Worm (Caenorhabditis elegans) whole organism, L4 larva: ENCODE measurements around the gene ida-1.
A peak's percentile ranks its signal among the peaks of the same experiment; 100 is the strongest.

ENCODE experiments used
- D1046.2 ChIP-seq: fragments of 200-800 bp; sonication (Bioruptor generic); IDR thresholded peaks from 2 replicates; pipeline ENCODE4 v1.3.6; 2022; ENCODE audit warnings: missing genetic modification characterization, missing compliant biosample characterization
- F26F4.8 ChIP-seq: fragments of 200-800 bp; sonication (Bioruptor generic); conservative IDR thresholded peaks from 2 replicates; pipeline ENCODE4 v1.3.6; 2022; ENCODE audit warnings: missing genetic modification characterization, missing compliant biosample characterization
- F37D6.2 ChIP-seq: sonication (generic microtip); optimal IDR thresholded peaks from 2 replicates; lab custom pipeline; 2016; ENCODE audit warnings: mild to moderate bottlenecking, missing genetic modification characterization, missing compliant biosample characterization
- F49E8.2 ChIP-seq: sonication (generic microtip); optimal IDR thresholded peaks from 2 replicates; lab custom pipeline; 2016; ENCODE audit warnings: missing compliant biosample characterization, mild to moderate bottlenecking, missing genetic modification characterization, borderline replicate concordance
- R02D3.7 ChIP-seq: fragments of 150-350 bp; sonication (generic microtip); optimal IDR thresholded peaks from 3 replicates; lab custom pipeline; 2014; ENCODE audit warnings: missing biosample characterization, missing genetic modification characterization
- T20F7.1 ChIP-seq: fragments of 200-800 bp; sonication (Bioruptor generic); optimal IDR thresholded peaks from 2 replicates; lab custom pipeline; 2018; ENCODE audit warnings: mild to moderate bottlenecking, missing genetic modification characterization, missing compliant biosample characterization
- Y105C5A.15 ChIP-seq: fragments of 200-800 bp; sonication (Bioruptor generic); IDR thresholded peaks from 2 replicates; pipeline ENCODE4 v1.3.6; 2022; ENCODE audit warnings: missing genetic modification characterization, missing compliant biosample characterization
- Y48G9A.11 ChIP-seq: fragments of 200-800 bp; sonication (Bioruptor generic); IDR thresholded peaks from 2 replicates; pipeline ENCODE4 v1.3.6; 2022; ENCODE audit warnings: missing genetic modification reagents, missing genetic modification characterization, missing compliant biosample characterization
- aha-1 ChIP-seq: fragments of 150-350 bp; peaks from one replicate; lab custom pipeline; 2014; ENCODE audit warnings: missing biosample characterization, missing genetic modification characterization
- aly-2 ChIP-seq: sonication (generic microtip); optimal IDR thresholded peaks from 2 replicates; lab custom pipeline; 2018; ENCODE audit warnings: missing biosample characterization, missing genetic modification characterization
- ama-1 ChIP-seq: fragments of 150-350 bp; optimal IDR thresholded peaks from 2 replicates; lab custom pipeline; 2014; ENCODE audit warnings: inconsistent platforms, mixed read lengths
- arid-1 ChIP-seq: fragments of 200-800 bp; sonication (Bioruptor generic); conservative IDR thresholded peaks from 2 replicates; pipeline ENCODE4 v1.3.6; 2022; ENCODE audit warnings: missing genetic modification reagents, missing genetic modification characterization, missing compliant biosample characterization
- ceh-32 ChIP-seq: sonication (generic microtip); optimal IDR thresholded peaks from 2 replicates; lab custom pipeline; 2016; ENCODE audit warnings: mild to moderate bottlenecking, missing genetic modification characterization, missing compliant biosample characterization; ENCODE audit not compliant: poor library complexity
- ceh-44 ChIP-seq: fragments of 200-800 bp; sonication (Bioruptor generic); IDR thresholded peaks from 2 replicates; pipeline ENCODE4 v1.3.6; 2022; ENCODE audit warnings: missing genetic modification reagents, missing genetic modification characterization, missing compliant biosample characterization
- ceh-82 ChIP-seq: sonication (generic microtip); optimal IDR thresholded peaks from 2 replicates; lab custom pipeline; 2017; ENCODE audit warnings: missing biosample characterization, missing genetic modification characterization
- daf-16 ChIP-seq, 3 experiments: sonication (generic microtip); optimal IDR thresholded peaks; 2 replicates each; lab custom pipeline; 2016 to 2017; ENCODE audit warnings: missing genetic modification characterization in 3 of 3, missing genetic modification reagents in 3 of 3, mild to moderate bottlenecking in 2 of 3, missing compliant biosample characterization in 2 of 3, missing biosample characterization in 1 of 3, moderate library complexity in 1 of 3
- dmd-6 ChIP-seq: fragments of 200-800 bp; sonication (Bioruptor generic); IDR thresholded peaks from 2 replicates; pipeline ENCODE4 v1.3.6; 2022; ENCODE audit warnings: missing genetic modification reagents, missing genetic modification characterization, missing compliant biosample characterization
- dmd-9 ChIP-seq: fragments of 200-800 bp; sonication (Bioruptor generic); IDR thresholded peaks from 2 replicates; pipeline ENCODE4 v1.3.6; 2022; ENCODE audit warnings: missing genetic modification reagents, missing genetic modification characterization, missing compliant biosample characterization
- dpl-1 ChIP-seq: fragments of 150-350 bp; optimal IDR thresholded peaks from 2 replicates; lab custom pipeline; 2014; ENCODE audit warnings: missing biosample characterization, missing genetic modification reagents, missing genetic modification characterization
- dve-1 ChIP-seq: sonication (generic microtip); optimal IDR thresholded peaks from 2 replicates; lab custom pipeline; 2017; ENCODE audit warnings: antibody characterized with exemption, mild to moderate bottlenecking, missing genetic modification characterization, missing compliant biosample characterization; ENCODE audit not compliant: insufficient read depth
- egl-27 ChIP-seq: sonication (generic microtip); optimal IDR thresholded peaks from 3 replicates; lab custom pipeline; 2017; ENCODE audit warnings: missing biosample characterization, missing genetic modification reagents, missing genetic modification characterization
- hif-1 ChIP-seq, 2 experiments: sonication (generic microtip); optimal IDR thresholded peaks; 2 replicates each; lab custom pipeline; 2016 to 2017; ENCODE audit warnings: missing compliant biosample characterization in 2 of 2, missing genetic modification characterization in 2 of 2, missing genetic modification reagents in 2 of 2, missing genotype in 2 of 2, mild to moderate bottlenecking in 1 of 2
- hlh-11 ChIP-seq: fragments of 200-800 bp; sonication (Bioruptor generic); optimal IDR thresholded peaks from 2 replicates; lab custom pipeline; 2018; ENCODE audit warnings: mild to moderate bottlenecking, missing genetic modification characterization, missing compliant biosample characterization
- hlh-30 ChIP-seq: sonication (generic microtip); optimal IDR thresholded peaks from 2 replicates; lab custom pipeline; 2017; ENCODE audit warnings: antibody characterized with exemption, mild to moderate bottlenecking, missing genetic modification characterization, missing compliant biosample characterization; ENCODE audit not compliant: insufficient read depth
- jun-1 ChIP-seq: fragments of 150-350 bp; optimal IDR thresholded peaks from 2 replicates; lab custom pipeline; 2014; ENCODE audit warnings: missing biosample characterization, missing genetic modification reagents, missing genetic modification characterization
- lim-7 ChIP-seq: fragments of 200-800 bp; sonication (Bioruptor generic); IDR thresholded peaks from 2 replicates; pipeline ENCODE4 v1.3.6; 2022; ENCODE audit warnings: missing genetic modification characterization, missing compliant biosample characterization
- lin-1 ChIP-seq: fragments of 200-800 bp; sonication (Bioruptor generic); IDR thresholded peaks from 2 replicates; pipeline ENCODE4 v1.3.6; 2022; ENCODE audit warnings: missing genetic modification reagents, missing genetic modification characterization, missing compliant biosample characterization
- lin-38 ChIP-seq: fragments of 200-800 bp; sonication (Bioruptor generic); IDR thresholded peaks from 2 replicates; pipeline ENCODE4 v1.3.6; 2022; ENCODE audit warnings: missing genetic modification reagents, missing genetic modification characterization, missing compliant biosample characterization
- lin-39 ChIP-seq: fragments of 150-350 bp; optimal IDR thresholded peaks from 2 replicates; lab custom pipeline; 2014; ENCODE audit warnings: missing biosample characterization, missing genetic modification reagents, missing genetic modification characterization
- lir-3 ChIP-seq: sonication (generic microtip); optimal IDR thresholded peaks from 2 replicates; lab custom pipeline; 2016; ENCODE audit warnings: mild to moderate bottlenecking, missing genetic modification characterization, missing compliant biosample characterization
- madf-5 ChIP-seq, 2 experiments: fragments of 200-800 bp; sonication (Bioruptor generic); IDR thresholded peaks; 2 replicates each; pipeline ENCODE4 v1.3.6; 2022; ENCODE audit warnings: missing compliant biosample characterization in 2 of 2, missing genetic modification characterization in 2 of 2
- madf-9 ChIP-seq: fragments of 200-800 bp; sonication (Bioruptor generic); conservative IDR thresholded peaks from 2 replicates; pipeline ENCODE4 v1.3.6; 2022; ENCODE audit warnings: missing genetic modification reagents, missing genetic modification characterization, missing compliant biosample characterization
- mdt-29 ChIP-seq: fragments of 200-800 bp; sonication (Bioruptor generic); IDR thresholded peaks from 2 replicates; pipeline ENCODE4 v1.3.6; 2022; ENCODE audit warnings: missing genetic modification reagents, missing genetic modification characterization, missing compliant biosample characterization
- mxl-2 ChIP-seq: fragments of 200-800 bp; sonication (Bioruptor generic); conservative IDR thresholded peaks from 2 replicates; pipeline ENCODE4 v1.3.6; 2022; ENCODE audit warnings: missing genetic modification reagents, missing genetic modification characterization, missing compliant biosample characterization
- mxl-3 ChIP-seq: fragments of 200-800 bp; sonication (Bioruptor generic); optimal IDR thresholded peaks from 2 replicates; lab custom pipeline; 2018; ENCODE audit warnings: mild to moderate bottlenecking, missing genetic modification characterization, missing compliant biosample characterization
- nhr-28 ChIP-seq: fragments of 150-350 bp; optimal IDR thresholded peaks from 2 replicates; lab custom pipeline; 2014; ENCODE audit warnings: missing biosample characterization, missing genetic modification characterization
- nhr-48 ChIP-seq: sonication (generic microtip); optimal IDR thresholded peaks from 2 replicates; lab custom pipeline; 2016; ENCODE audit warnings: mild to moderate bottlenecking, missing genetic modification characterization, missing compliant biosample characterization
- nhr-77 ChIP-seq: fragments of 150-350 bp; optimal IDR thresholded peaks from 2 replicates; lab custom pipeline; 2014; ENCODE audit warnings: missing biosample characterization, missing genetic modification characterization
- pha-4 ChIP-seq, 2 experiments: fragments of 150-350 bp in 1 of 2; fragments of 200-800 bp in 1 of 2; sonication (Bioruptor generic) in 1 of 2; IDR thresholded peaks in 1 of 2; optimal IDR thresholded peaks in 1 of 2; 2 replicates each; pipeline versions ENCODE4 v1.3.6 to Lab custom; 2014 to 2022; ENCODE audit warnings: missing genetic modification characterization in 2 of 2, missing genetic modification reagents in 2 of 2, missing biosample characterization in 1 of 2, missing compliant biosample characterization in 1 of 2
- pqm-1 ChIP-seq: sonication (generic microtip); optimal IDR thresholded peaks from 2 replicates; lab custom pipeline; 2017; ENCODE audit warnings: missing biosample characterization, missing genetic modification characterization
- rbr-2 ChIP-seq: sonication (generic microtip); optimal IDR thresholded peaks from 2 replicates; lab custom pipeline; 2016; ENCODE audit warnings: missing genotype, missing genetic modification characterization, missing compliant biosample characterization
- sdz-12 ChIP-seq: fragments of 200-800 bp; sonication (Bioruptor generic); optimal IDR thresholded peaks from 2 replicates; lab custom pipeline; 2018; ENCODE audit warnings: mild to moderate bottlenecking, missing genetic modification characterization, missing compliant biosample characterization
- skn-1 ChIP-seq: fragments of 150-350 bp; optimal IDR thresholded peaks from 2 replicates; lab custom pipeline; 2014; ENCODE audit warnings: missing biosample characterization, missing genetic modification characterization
- snpc-4 ChIP-seq: fragments of 150-350 bp; optimal IDR thresholded peaks from 2 replicates; lab custom pipeline; 2014; ENCODE audit warnings: missing biosample characterization, missing genetic modification characterization
- spr-1 ChIP-seq: sonication (generic microtip); optimal IDR thresholded peaks from 2 replicates; lab custom pipeline; 2016; ENCODE audit warnings: mild to moderate bottlenecking, missing genetic modification characterization, missing compliant biosample characterization
- spr-3 ChIP-seq: fragments of 200-800 bp; sonication (Bioruptor generic); optimal IDR thresholded peaks from 2 replicates; lab custom pipeline; 2018; ENCODE audit warnings: mild to moderate bottlenecking, missing genetic modification characterization, missing compliant biosample characterization
- zfp-3 ChIP-seq: fragments of 200-800 bp; sonication (Bioruptor generic); conservative IDR thresholded peaks from 2 replicates; pipeline ENCODE4 v1.3.6; 2022; ENCODE audit warnings: missing genetic modification reagents, missing genetic modification characterization, missing compliant biosample characterization
- zip-2 ChIP-seq: fragments of 150-350 bp; optimal IDR thresholded peaks from 2 replicates; lab custom pipeline; 2014; ENCODE audit warnings: missing biosample characterization, missing genetic modification characterization
- ztf-7 ChIP-seq: fragments of 150-350 bp; optimal IDR thresholded peaks from 2 replicates; lab custom pipeline; 2014; ENCODE audit warnings: missing biosample characterization, missing genetic modification characterization

ida-1 gene

ce11 chrIII:5706077-5706627, 49.2 kb upstream of the ida-1 start, which contains the start of gene rpl-23 (continued):
- TF ChIP-seq dve-1, result peak; percentile 94
- TF ChIP-seq nhr-28 (tag; lab: Kevin White, UChicago), result peak; percentile 83
- peak; percentile 83 for TF ChIP-seq rbr-2 (tag; lab: Kevin White, UChicago)
- no peak for TF ChIP-seq mxl-3 (GFP tag; lab: Kevin White, UChicago)
- no peak for TF ChIP-seq spr-3 (GFP tag; lab: Kevin White, UChicago)
- TF ChIP-seq ceh-82 (tag; lab: Kevin White, UChicago), result no peak
- TF ChIP-seq Y48G9A.11 (GFP tag; lab: Robert Waterston, UW), result peak; percentile 35; the same call in 1 of the 2 replicates
- peak; percentile 7 for TF ChIP-seq pqm-1 (tag; lab: Kevin White, UChicago)
- no peak for TF ChIP-seq dmd-9 (GFP tag; lab: Robert Waterston, UW)
- peak; percentile 62 for TF ChIP-seq dmd-6 (GFP tag; lab: Robert Waterston, UW)
- no peak for TF ChIP-seq mxl-2
- no peak for TF ChIP-seq madf-5 (GFP tag; IDR thresholded peaks at IDR 0.05; lab: Robert Waterston, UW)
- peak; percentile 15 for TF ChIP-seq spr-1 (tag; lab: Kevin White, UChicago)
- TF ChIP-seq F49E8.2 (tag; lab: Kevin White, UChicago), result no peak
- no peak for TF ChIP-seq lir-3
- peak; percentile 97 for TF ChIP-seq aha-1 (tag; lab: Kevin White, UChicago)
- TF ChIP-seq nhr-77 (tag; lab: Kevin White, UChicago), result peak; percentile 96
- no peak for TF ChIP-seq lin-1
- TF ChIP-seq lin-39, result no peak
- no peak for TF ChIP-seq D1046.2 (GFP tag; lab: Robert Waterston, UW)
- TF ChIP-seq sdz-12 (GFP tag; lab: Kevin White, UChicago), result no peak
- TF ChIP-seq F37D6.2 (tag; lab: Kevin White, UChicago), result peak; percentile 59
- TF ChIP-seq jun-1 (tag; lab: Kevin White, UChicago), result peak; percentile 27
- no peak for TF ChIP-seq snpc-4 (tag; lab: Kevin White, UChicago)
- TF ChIP-seq skn-1 (tag; lab: Kevin White, UChicago), result no peak
- peak; percentile 73 for TF ChIP-seq ztf-7
- no peak for TF ChIP-seq Y105C5A.15 (GFP tag; lab: Robert Waterston, UW)
- peak; percentile 96 for TF ChIP-seq R02D3.7 (tag; lab: Kevin White, UChicago)
- peak; percentile 85 for TF ChIP-seq lin-38 (GFP tag; lab: Robert Waterston, UW)
- peak; percentile 74; the same call in 1 of the 2 replicates for TF ChIP-seq arid-1 (GFP tag; lab: Robert Waterston, UW)
- peak; percentile 13 for TF ChIP-seq nhr-48 (tag; lab: Kevin White, UChicago)
- TF ChIP-seq T20F7.1 (GFP tag; lab: Kevin White, UChicago), result peak; percentile 85
- TF ChIP-seq daf-16 (GFP tag; optimal IDR thresholded peaks at IDR 0.05; lab: Kevin White, UChicago), result peak in 1 of 2 experiments; percentile 38
- TF ChIP-seq daf-16 (tag; optimal IDR thresholded peaks at IDR 0.05; lab: Kevin White, UChicago), result peak; percentile 72
- TF ChIP-seq mdt-29 (GFP tag; lab: Robert Waterston, UW), result no peak
- peak; percentile 64; the same call in 1 of the 2 replicates for TF ChIP-seq pha-4 (GFP tag; IDR thresholded peaks at IDR 0.05; lab: Robert Waterston, UW)
- TF ChIP-seq pha-4 (tag; optimal IDR thresholded peaks at IDR 0.05; lab: Kevin White, UChicago), result peak; percentile 98
- 0 out of 2 replicates have a peak, but pooled peaks have one; percentile 52 for TF ChIP-seq lim-7 (GFP tag; lab: Robert Waterston, UW)
- no peak for TF ChIP-seq egl-27 (tag; lab: Kevin White, UChicago)
- no peak for TF ChIP-seq F26F4.8 (GFP tag; lab: Robert Waterston, UW)
- peak in 1 of 2 experiments; percentile 77 for TF ChIP-seq hif-1 (tag; optimal IDR thresholded peaks at IDR 0.05; lab: Kevin White, UChicago)
- TF ChIP-seq ceh-32, result no peak
- TF ChIP-seq zfp-3 (GFP tag; lab: Robert Waterston, UW), result no peak
- TF ChIP-seq hlh-30 (tag; lab: Kevin White, UChicago), result peak; percentile 92
- TF ChIP-seq hlh-11 (tag; lab: Kevin White, UChicago), result peak; percentile 77
- peak; percentile 88 for TF ChIP-seq dpl-1 (GFP tag; lab: Kevin White, UChicago)
- no peak; the same call in 1 of the 2 replicates for TF ChIP-seq madf-9 (GFP tag; lab: Robert Waterston, UW)
- TF ChIP-seq ceh-44 (GFP tag; lab: Robert Waterston, UW), result peak; percentile 40; the same call in 1 of the 2 replicates
- TF ChIP-seq zip-2 (tag; lab: Kevin White, UChicago), result peak; percentile 29
- no peak for TF ChIP-seq aly-2 (tag; lab: Kevin White, UChicago)
- peak; percentile 77 for TF ChIP-seq ama-1 (lab: Kevin White, UChicago)
